Worm (Caenorhabditis elegans): ENCODE data around the gene ZK666.2.

Gene ZK666.2

DNA sequence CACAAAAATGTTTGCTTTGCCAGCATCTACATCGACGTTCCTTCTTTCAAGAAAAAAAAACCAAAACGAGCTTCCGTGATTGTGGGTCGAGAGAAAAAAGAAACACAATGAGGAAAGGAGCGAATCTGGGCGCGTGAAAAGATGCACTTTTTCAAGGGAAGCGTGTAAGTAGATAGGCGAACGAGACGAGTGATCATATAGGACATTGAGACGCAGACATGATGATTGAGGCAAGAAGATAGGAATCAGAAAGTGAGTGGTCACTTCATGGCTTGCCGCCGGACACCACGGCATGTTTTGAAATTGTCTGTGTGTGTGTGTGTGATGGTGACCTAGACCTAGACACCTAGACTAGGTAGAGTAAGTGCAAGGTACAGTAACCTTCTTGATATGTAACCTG lies 29.9 kb upstream of the ZK666.2 start (continued):
- no peak for TF ChIP-seq zag-1 (tag; optimal IDR thresholded peaks at IDR 0.05)
- TF ChIP-seq hif-1 (tag; optimal IDR thresholded peaks at IDR 0.05), result peak in 1 of 2 experiments; percentile 38
- no peak for TF ChIP-seq lin-29 (GFP tag; IDR thresholded peaks at IDR 0.05)
- TF ChIP-seq lir-3 (tag; optimal IDR thresholded peaks at IDR 0.05), result no peak
- TF ChIP-seq nhr-28 (tag; optimal IDR thresholded peaks at IDR 0.05), result peak; percentile 64
- TF ChIP-seq cey-2 (tag; optimal IDR thresholded peaks at IDR 0.05; ENCODE audit: borderline replicate concordance, insufficient read depth), result no peak
- no peak for TF ChIP-seq attf-4 (tag; optimal IDR thresholded peaks at IDR 0.05)
- no peak for TF ChIP-seq Y75B8A.6 (GFP tag; IDR thresholded peaks at IDR 0.05)
- no peak for TF ChIP-seq Y105C5A.15 (GFP tag; IDR thresholded peaks at IDR 0.05)
- TF ChIP-seq sdz-12 (GFP tag; optimal IDR thresholded peaks at IDR 0.05), result no peak
- TF ChIP-seq dve-1 (tag; optimal IDR thresholded peaks at IDR 0.05; ENCODE audit: insufficient read depth), result no peak
- no peak for TF ChIP-seq spr-1 (tag; optimal IDR thresholded peaks at IDR 0.05)
- TF ChIP-seq gei-8 (GFP tag; optimal IDR thresholded peaks at IDR 0.05), result no peak
- no peak for TF ChIP-seq madf-5 (GFP tag; IDR thresholded peaks at IDR 0.05)
- TF ChIP-seq ceh-44 (GFP tag; IDR thresholded peaks at IDR 0.05), result no peak
- TF ChIP-seq nhr-41 (GFP tag; IDR thresholded peaks at IDR 0.05), result no peak
- TF ChIP-seq ZK337.2 (GFP tag; IDR thresholded peaks at IDR 0.05), result no peak
- peak; percentile 44 to 52 for TF ChIP-seq lsy-2 (tag; optimal IDR thresholded peaks at IDR 0.05)
- TF ChIP-seq egl-43 (GFP tag; IDR thresholded peaks at IDR 0.05), result no peak
- peak; percentile 36 for TF ChIP-seq duxl-1 (tag; optimal IDR thresholded peaks at IDR 0.05; ENCODE audit: poor library complexity)
- TF ChIP-seq hmg-1.1 (GFP tag; IDR thresholded peaks at IDR 0.05), result peak; percentile 50; the same call in 1 of the 2 replicates
- TF ChIP-seq fos-1 (tag; optimal IDR thresholded peaks at IDR 0.05), result no peak
- no peak for TF ChIP-seq daf-16 (GFP tag; optimal IDR thresholded peaks at IDR 0.05)
- TF ChIP-seq daf-16 (tag; optimal IDR thresholded peaks at IDR 0.05), result peak; percentile 10
- TF ChIP-seq set-16 (GFP tag; IDR thresholded peaks at IDR 0.05), result no peak
- no peak for TF ChIP-seq php-3 (GFP tag; IDR thresholded peaks at IDR 0.05)
- TF ChIP-seq nhr-111 (GFP tag; optimal IDR thresholded peaks at IDR 0.05), result no peak
- no peak for TF ChIP-seq snpc-4 (tag; optimal IDR thresholded peaks at IDR 0.05)
- TF ChIP-seq dmd-8 (GFP tag; IDR thresholded peaks at IDR 0.05), result 0 out of 2 replicates have a peak, but pooled peaks have one; percentile 37
- TF ChIP-seq mxl-3 (GFP tag; optimal IDR thresholded peaks at IDR 0.05), result peak; percentile 91
- no peak for TF ChIP-seq daf-19 (GFP tag; conservative IDR thresholded peaks at IDR 0.05)
- no peak for TF ChIP-seq R02D3.7 (tag; optimal IDR thresholded peaks at IDR 0.05)
- TF ChIP-seq mes-2 (tag; optimal IDR thresholded peaks at IDR 0.05; ENCODE audit: poor library complexity, severe bottlenecking), result peak; percentile 54
- TF ChIP-seq nhr-25 (tag; optimal IDR thresholded peaks at IDR 0.05; ENCODE audit: borderline replicate concordance, insufficient read depth), result peak; percentile 77
- no peak for TF ChIP-seq ceh-20 (GFP tag; IDR thresholded peaks at IDR 0.05)
- TF ChIP-seq arid-1 (GFP tag; conservative IDR thresholded peaks at IDR 0.05), result no peak
- peak; percentile 92 for TF ChIP-seq aha-1 (tag)
- no peak for TF ChIP-seq F44E2.7 (GFP tag; IDR thresholded peaks at IDR 0.05)
- no peak for TF ChIP-seq saeg-2 (GFP tag; IDR thresholded peaks at IDR 0.05)

DNA sequence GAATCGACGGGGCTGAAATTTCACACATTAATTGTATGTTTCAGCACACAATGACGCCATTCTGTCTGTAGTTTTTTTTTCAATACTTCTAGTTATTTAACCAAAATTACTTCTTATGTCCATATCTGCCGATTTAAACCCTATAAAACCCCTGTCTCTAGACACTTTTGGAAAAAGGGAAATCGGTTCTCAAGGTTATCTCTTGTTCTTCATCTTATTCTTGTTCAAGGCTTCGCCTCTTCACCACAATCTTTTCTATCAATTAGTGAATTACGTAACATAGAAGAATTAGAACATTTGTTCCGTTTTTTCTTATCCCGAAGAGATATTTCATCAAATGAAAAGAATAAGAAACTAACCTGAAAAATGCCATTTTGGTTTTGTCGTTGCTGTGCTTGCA lies 29.0 kb upstream of the ZK666.2 start:
- TF ChIP-seq duxl-1 (tag; optimal IDR thresholded peaks at IDR 0.05; ENCODE audit: poor library complexity) (peak; percentile 8), snpc-1.2 (GFP tag; IDR thresholded peaks at IDR 0.05) (no peak), nhr-102 (tag; optimal IDR thresholded peaks at IDR 0.05) (no peak), unc-62 (GFP tag; optimal IDR thresholded peaks at IDR 0.05 in 1 of 2) (peak in 1 of 2 experiments; percentile 54), unc-62 (tag; optimal IDR thresholded peaks at IDR 0.05) (no peak), nhr-28 (tag; optimal IDR thresholded peaks at IDR 0.05) (peak; percentile 19), F49E8.2 (tag; optimal IDR thresholded peaks at IDR 0.05; ENCODE audit: borderline replicate concordance) (no peak), mep-1 (tag; optimal IDR thresholded peaks at IDR 0.05) (peak; percentile 5), hlh-11 (tag; optimal IDR thresholded peaks at IDR 0.05) (no peak), F37D6.2 (tag; optimal IDR thresholded peaks at IDR 0.05) (no peak)

Measured in whole organism, L4 larva.